Worm (Caenorhabditis elegans): ENCODE data around the gene pgph-3.

DNA sequence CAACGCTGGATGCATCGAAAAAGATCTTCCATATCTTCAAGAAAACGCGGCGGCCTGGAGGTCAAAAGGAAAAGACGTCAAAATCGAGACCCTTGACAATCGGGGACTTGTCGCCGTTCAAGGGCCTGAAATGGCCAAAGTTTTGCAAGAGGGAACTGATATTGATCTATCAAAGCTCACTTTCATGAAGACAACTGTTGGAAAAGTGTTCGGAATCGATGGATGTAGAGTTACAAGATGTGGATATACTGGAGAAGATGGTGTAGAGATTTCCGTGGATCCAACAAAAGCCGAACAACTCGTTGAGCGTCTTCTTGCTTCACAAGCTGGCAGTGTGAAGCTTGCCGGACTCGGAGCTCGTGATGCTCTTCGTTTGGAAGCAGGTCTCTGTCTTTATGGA lies 50.1 kb downstream of the pgph-3 start:
- no peak for TF ChIP-seq nfya-1 (tag; optimal IDR thresholded peaks at IDR 0.05)
- TF ChIP-seq ztf-16 (tag; optimal IDR thresholded peaks at IDR 0.05) = no peak
- no peak for TF ChIP-seq tbx-7 (tag; optimal IDR thresholded peaks at IDR 0.05)
- no peak for TF ChIP-seq pqm-1 (tag; optimal IDR thresholded peaks at IDR 0.05)
- no peak for TF ChIP-seq K02D7.2 (tag; optimal IDR thresholded peaks at IDR 0.05)
- TF ChIP-seq tbx-2 (tag; optimal IDR thresholded peaks at IDR 0.05) = no peak
- TF ChIP-seq hlh-8 (tag; optimal IDR thresholded peaks at IDR 0.05) = no peak

Data from whole organism, late embryonic.